Fruit fly (Drosophila melanogaster): ENCODE results near the gene CRMP.

The CRMP gene

dm6 chr3R:5622985-5623630 lies 52.2 kb downstream of the CRMP start (continued):
- TF ChIP-seq Rfx (GFP tag; IDR thresholded peaks at IDR 0.05) = no peak
- peak; percentile 45 for TF ChIP-seq CG4617 (GFP tag; optimal IDR thresholded peaks at IDR 0.05; ENCODE audit: borderline replicate concordance)
- TF ChIP-seq gt (GFP tag; IDR thresholded peaks at IDR 0.05) = no peak
- TF ChIP-seq zen (tag; optimal IDR thresholded peaks at IDR 0.05) = peak; percentile 92
- TF ChIP-seq MBD-R2 (GFP tag; IDR thresholded peaks at IDR 0.05) = no peak
- no peak for TF ChIP-seq lmd (GFP tag; IDR thresholded peaks at IDR 0.05)
- TF ChIP-seq her (GFP tag; optimal IDR thresholded peaks at IDR 0.05) = peak; percentile 72
- peak; percentile 40 for TF ChIP-seq CG31388 (GFP tag; optimal IDR thresholded peaks at IDR 0.05)
- no peak for TF ChIP-seq dati (GFP tag; IDR thresholded peaks at IDR 0.05)
- no peak for TF ChIP-seq hkb (optimal IDR thresholded peaks at IDR 0.05)
- TF ChIP-seq hkb (GFP tag; IDR thresholded peaks at IDR 0.05) = no peak
- TF ChIP-seq esg (GFP tag; conservative IDR thresholded peaks at IDR 0.05) = no peak
- peak; percentile 83 for TF ChIP-seq eyg (GFP tag; optimal IDR thresholded peaks at IDR 0.05)
- peak; percentile 22 for TF ChIP-seq CG4282 (GFP tag; optimal IDR thresholded peaks at IDR 0.05)
- peak; percentile 72 for TF ChIP-seq pb (GFP tag; optimal IDR thresholded peaks at IDR 0.05)
- peak; percentile 68 for TF ChIP-seq nom (GFP tag; optimal IDR thresholded peaks at IDR 0.05)
- TF ChIP-seq CG14710 (tag; optimal IDR thresholded peaks at IDR 0.05) = peak; percentile 79
- no peak for TF ChIP-seq CG34224 (GFP tag; IDR thresholded peaks at IDR 0.05; ENCODE audit: partially characterized antibody)
- peak; percentile 87 for TF ChIP-seq CG13123 (GFP tag; optimal IDR thresholded peaks at IDR 0.05)
- peak; percentile 28 for TF ChIP-seq Jarid2 (GFP tag; optimal IDR thresholded peaks at IDR 0.05)
- TF ChIP-seq CG4328 (GFP tag; optimal IDR thresholded peaks at IDR 0.05) = peak; percentile 89
- no peak for TF ChIP-seq dimm (GFP tag; IDR thresholded peaks at IDR 0.05)
- TF ChIP-seq fru (optimal IDR thresholded peaks at IDR 0.05) = no peak
- peak; percentile 73 for TF ChIP-seq CG12769 (tag; optimal IDR thresholded peaks at IDR 0.05)
- TF ChIP-seq Kr (GFP tag; optimal IDR thresholded peaks at IDR 0.05) = peak; percentile 77
- no peak for TF ChIP-seq CG14014 (GFP tag; IDR thresholded peaks at IDR 0.05)
- no peak for TF ChIP-seq CG32772 (GFP tag; IDR thresholded peaks at IDR 0.05)
- TF ChIP-seq Opbp (GFP tag; IDR thresholded peaks at IDR 0.05; ENCODE audit: partially characterized antibody) = no peak
- TF ChIP-seq chif (GFP tag; optimal IDR thresholded peaks at IDR 0.05) = peak; percentile 64 to 67
- peak; percentile 88 for TF ChIP-seq Vsx1 (GFP tag; optimal IDR thresholded peaks at IDR 0.05)
- peak; percentile 50 for TF ChIP-seq run (tag; optimal IDR thresholded peaks at IDR 0.05)
- no peak for TF ChIP-seq sc (optimal IDR thresholded peaks at IDR 0.05)
- TF ChIP-seq sc (GFP tag; optimal IDR thresholded peaks at IDR 0.05) = peak; percentile 76
- TF ChIP-seq Hr78 (GFP tag; optimal IDR thresholded peaks at IDR 0.05) = no peak
- no peak for TF ChIP-seq CG14667 (GFP tag; IDR thresholded peaks at IDR 0.05)
- TF ChIP-seq CG32532 (GFP tag; IDR thresholded peaks at IDR 0.05) = no peak
- TF ChIP-seq rib (GFP tag; IDR thresholded peaks at IDR 0.05) = no peak
- TF ChIP-seq mld (GFP tag; IDR thresholded peaks at IDR 0.05; ENCODE audit: partially characterized antibody) = no peak
- no peak for TF ChIP-seq Dll (GFP tag; IDR thresholded peaks at IDR 0.05; ENCODE audit: partially characterized antibody)
- peak; percentile 81 for TF ChIP-seq Sox100B (GFP tag; optimal IDR thresholded peaks at IDR 0.05)
- peak; percentile 75 for TF ChIP-seq repo (GFP tag; optimal IDR thresholded peaks at IDR 0.05)
- no peak for TF ChIP-seq Mrtf (GFP tag; IDR thresholded peaks at IDR 0.05)
- peak; percentile 26 for TF ChIP-seq tio (GFP tag; optimal IDR thresholded peaks at IDR 0.05)
- TF ChIP-seq CG11723 (GFP tag; optimal IDR thresholded peaks at IDR 0.05) = peak; percentile 73
- no peak for TF ChIP-seq br (optimal IDR thresholded peaks at IDR 0.05)
- TF ChIP-seq CG8281 (tag; optimal IDR thresholded peaks at IDR 0.05) = peak; percentile 64
- no peak for TF ChIP-seq Bgb (GFP tag; IDR thresholded peaks at IDR 0.05; ENCODE audit: partially characterized antibody)
- peak; percentile 96 for TF ChIP-seq Med (GFP tag)
- TF ChIP-seq disco-r (GFP tag; optimal IDR thresholded peaks at IDR 0.05) = peak; percentile 48
- TF ChIP-seq CG7357 (GFP tag; IDR thresholded peaks at IDR 0.05) = no peak
- peak; percentile 74 for TF ChIP-seq unpg (GFP tag; optimal IDR thresholded peaks at IDR 0.05)
